Fruit fly (Drosophila melanogaster): ENCODE measurements around the gene CG31627.

DNA sequence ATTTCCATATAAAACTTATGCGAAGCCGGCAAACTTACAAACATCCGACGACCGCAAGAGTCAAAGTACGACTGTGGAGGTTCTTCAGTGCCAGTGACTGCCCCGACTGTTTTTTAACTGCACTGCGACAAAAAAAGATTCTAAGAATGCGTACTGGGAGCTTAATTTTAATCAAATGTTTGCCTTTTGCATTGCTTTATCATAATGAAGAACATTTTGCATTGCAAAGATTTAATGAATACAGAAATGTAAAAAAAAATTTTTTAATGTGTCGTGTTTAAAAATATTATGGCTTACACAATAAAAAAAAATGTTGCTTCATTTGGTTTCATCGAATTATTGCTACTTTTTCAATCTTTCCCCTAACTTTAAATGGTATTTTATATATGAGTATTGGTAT is 24.2 kb downstream of the CG31627 start:
- TF ChIP-seq CG4496 (GFP tag; IDR thresholded peaks at IDR 0.05), result peak; percentile 60; the same call in 1 of the 3 replicates
- no peak for TF ChIP-seq fd96Ca (GFP tag; IDR thresholded peaks at IDR 0.05)
- peak; percentile 40 for TF ChIP-seq CG9948 (tag; optimal IDR thresholded peaks at IDR 0.05)
- no peak for TF ChIP-seq EcR (GFP tag; optimal IDR thresholded peaks at IDR 0.05)
- peak; percentile 53 for TF ChIP-seq CG14655 (GFP tag; optimal IDR thresholded peaks at IDR 0.05)

All from whole organism, pupa.